Worm (Caenorhabditis elegans) whole organism, L1 larva: ENCODE results near the gene srd-38.

Experiments used
- C04F5.9 ChIP-seq: sonication (generic microtip); optimal IDR thresholded peaks from 2 replicates; lab custom pipeline; 2016; ENCODE audit warnings: missing genetic modification characterization, missing compliant biosample characterization
- C16A3.4 ChIP-seq: fragments of 150-350 bp; optimal IDR thresholded peaks from 2 replicates; lab custom pipeline; 2014; ENCODE audit warnings: missing biosample characterization, missing genetic modification characterization
- F16B12.6 ChIP-seq: fragments of 150-350 bp; optimal IDR thresholded peaks from 2 replicates; lab custom pipeline; 2014; ENCODE audit warnings: missing biosample characterization, missing genetic modification characterization
- aly-2 ChIP-seq: fragments of 150-350 bp; optimal IDR thresholded peaks from 2 replicates; lab custom pipeline; 2014; ENCODE audit warnings: missing biosample characterization, missing genetic modification characterization
- blmp-1 ChIP-seq: fragments of 150-350 bp; optimal IDR thresholded peaks from 2 replicates; lab custom pipeline; 2014; ENCODE audit warnings: missing biosample characterization, missing genetic modification characterization
- ceh-82 ChIP-seq, 3 experiments: fragments of 150-350 bp in 1 of 3; sonication (generic microtip) in 2 of 3; optimal IDR thresholded peaks; 2 replicates each; lab custom pipeline; 2014 to 2017; ENCODE audit warnings: missing biosample characterization in 3 of 3, missing genetic modification characterization in 3 of 3
- ceh-90 ChIP-seq: sonication (generic microtip); optimal IDR thresholded peaks from 2 replicates; lab custom pipeline; 2016; ENCODE audit warnings: missing genetic modification characterization, missing compliant biosample characterization
- dsc-1 ChIP-seq: sonication (generic microtip); optimal IDR thresholded peaks from 2 replicates; lab custom pipeline; 2016; ENCODE audit warnings: mild to moderate bottlenecking, missing genetic modification characterization, missing compliant biosample characterization
- efl-1 ChIP-seq, 4 experiments: fragments of 150-350 bp; optimal IDR thresholded peaks in 3 of 4; peaks in 1 of 4; 1 replicate in 1 of 4; 2 replicates in 3 of 4; lab custom pipeline; 2014; ENCODE audit warnings: missing biosample characterization in 2 of 4, missing genetic modification characterization in 2 of 4, missing genetic modification reagents in 2 of 4
- efl-3 ChIP-seq: fragments of 200-800 bp; sonication (Bioruptor generic); optimal IDR thresholded peaks from 2 replicates; lab custom pipeline; 2018; ENCODE audit warnings: mild to moderate bottlenecking, missing genetic modification characterization, missing compliant biosample characterization
- egl-27 ChIP-seq, 2 experiments: fragments of 150-350 bp in 1 of 2; sonication (generic microtip); optimal IDR thresholded peaks; 3 replicates each; lab custom pipeline; 2017 to 2018; ENCODE audit warnings: missing biosample characterization in 2 of 2, missing genetic modification characterization in 2 of 2, missing genetic modification reagents in 2 of 2
- elt-2 ChIP-seq: sonication (generic microtip); optimal IDR thresholded peaks from 2 replicates; lab custom pipeline; 2016; ENCODE audit warnings: missing genetic modification characterization, mild to moderate bottlenecking, inconsistent platforms, missing compliant biosample characterization, missing genetic modification reagents
- elt-3 ChIP-seq, 6 experiments: fragments of 150-350 bp in 1 of 6; sonication (generic microtip); optimal IDR thresholded peaks; 2 replicates each; lab custom pipeline; 2017 to 2018; ENCODE audit warnings: missing biosample characterization in 6 of 6, missing genetic modification characterization in 6 of 6, inconsistent platforms in 1 of 6
- fkh-4 ChIP-seq: sonication (generic microtip); optimal IDR thresholded peaks from 2 replicates; lab custom pipeline; 2016; ENCODE audit warnings: missing compliant biosample characterization, missing genetic modification characterization, borderline replicate concordance
- fkh-8 ChIP-seq: sonication (generic microtip); optimal IDR thresholded peaks from 2 replicates; lab custom pipeline; 2016; ENCODE audit warnings: mild to moderate bottlenecking, missing genetic modification characterization, missing compliant biosample characterization
- fos-1 ChIP-seq: fragments of 150-350 bp; optimal IDR thresholded peaks from 2 replicates; lab custom pipeline; 2014; ENCODE audit warnings: missing biosample characterization, missing genetic modification characterization
- grh-1 ChIP-seq: fragments of 200-800 bp; sonication (Bioruptor generic); IDR thresholded peaks from 2 replicates; pipeline ENCODE4 v1.3.6; 2022; ENCODE audit warnings: missing genetic modification reagents, missing genetic modification characterization, missing compliant biosample characterization
- hlh-17 ChIP-seq: fragments of 200-800 bp; sonication (Bioruptor generic); optimal IDR thresholded peaks from 2 replicates; lab custom pipeline; 2018; ENCODE audit warnings: missing genetic modification characterization, mild to moderate bottlenecking, missing compliant biosample characterization, moderate library complexity, borderline replicate concordance
- hlh-4 ChIP-seq: sonication (generic microtip); optimal IDR thresholded peaks from 2 replicates; lab custom pipeline; 2016; ENCODE audit warnings: mild to moderate bottlenecking, missing genetic modification characterization, missing compliant biosample characterization
- irx-1 ChIP-seq: sonication (generic microtip); optimal IDR thresholded peaks from 2 replicates; lab custom pipeline; 2016; ENCODE audit warnings: missing genetic modification characterization, missing compliant biosample characterization
- isw-1 ChIP-seq: fragments of 200-800 bp; sonication (Bioruptor generic); IDR thresholded peaks from 2 replicates; pipeline ENCODE4 v1.3.6; 2022; ENCODE audit warnings: missing genetic modification characterization, missing compliant biosample characterization
- lin-13 ChIP-seq: fragments of 150-350 bp; optimal IDR thresholded peaks from 2 replicates; lab custom pipeline; 2014; ENCODE audit warnings: missing biosample characterization, missing genetic modification reagents, missing genetic modification characterization
- lin-14 ChIP-seq: fragments of 200-800 bp; sonication (Bioruptor generic); optimal IDR thresholded peaks from 2 replicates; lab custom pipeline; 2018; ENCODE audit warnings: mild to moderate bottlenecking, missing genetic modification characterization, moderate library complexity, missing compliant biosample characterization
- lin-35 ChIP-seq, 2 experiments: fragments of 150-350 bp; optimal IDR thresholded peaks; 2 replicates each; lab custom pipeline; 2014; ENCODE audit warnings: missing biosample characterization in 2 of 2, missing genetic modification characterization in 2 of 2, missing genetic modification reagents in 2 of 2
- lir-3 ChIP-seq: sonication (generic microtip); optimal IDR thresholded peaks from 2 replicates; lab custom pipeline; 2016; ENCODE audit warnings: mild to moderate bottlenecking, missing genetic modification characterization, moderate library complexity, missing compliant biosample characterization; ENCODE audit not compliant: poor library complexity
- lsy-2 ChIP-seq, 2 experiments: fragments of 150-350 bp; optimal IDR thresholded peaks; 2 replicates each; lab custom pipeline; 2014; ENCODE audit warnings: missing biosample characterization in 2 of 2, missing genetic modification characterization in 2 of 2
- mdl-1 ChIP-seq, 2 experiments: fragments of 150-350 bp; optimal IDR thresholded peaks; 2 replicates each; lab custom pipeline; 2014 to 2017; ENCODE audit warnings: missing biosample characterization in 2 of 2, missing genetic modification characterization in 2 of 2, inconsistent platforms in 1 of 2
- mep-1 ChIP-seq: fragments of 150-350 bp; optimal IDR thresholded peaks from 2 replicates; lab custom pipeline; 2014; ENCODE audit warnings: missing biosample characterization, missing genetic modification characterization
- nhr-11 ChIP-seq: fragments of 150-350 bp; optimal IDR thresholded peaks from 2 replicates; lab custom pipeline; 2014; ENCODE audit warnings: missing biosample characterization, missing genetic modification characterization
- nhr-12 ChIP-seq: sonication (generic microtip); optimal IDR thresholded peaks from 2 replicates; lab custom pipeline; 2017; ENCODE audit warnings: missing biosample characterization, missing genetic modification characterization
- nhr-19 ChIP-seq: fragments of 200-800 bp; sonication (Bioruptor generic); conservative IDR thresholded peaks from 2 replicates; pipeline ENCODE4 v1.3.6; 2022; ENCODE audit warnings: missing genetic modification characterization, missing compliant biosample characterization
- nhr-20 ChIP-seq: sonication (generic microtip); optimal IDR thresholded peaks from 2 replicates; lab custom pipeline; 2016; ENCODE audit warnings: mild to moderate bottlenecking, missing genetic modification characterization, missing compliant biosample characterization
- nhr-28 ChIP-seq: fragments of 150-350 bp; optimal IDR thresholded peaks from 2 replicates; lab custom pipeline; 2014; ENCODE audit warnings: missing biosample characterization, missing genetic modification characterization
- nhr-47 ChIP-seq: sonication (generic microtip); optimal IDR thresholded peaks from 2 replicates; lab custom pipeline; 2016; ENCODE audit warnings: mild to moderate bottlenecking, missing genetic modification characterization, moderate library complexity, missing compliant biosample characterization
- nhr-71 ChIP-seq: sonication (generic microtip); optimal IDR thresholded peaks from 2 replicates; lab custom pipeline; 2016; ENCODE audit warnings: mild to moderate bottlenecking, missing genetic modification characterization, moderate library complexity, missing compliant biosample characterization
- nhr-76 ChIP-seq: sonication (generic microtip); optimal IDR thresholded peaks from 2 replicates; lab custom pipeline; 2017; ENCODE audit warnings: missing biosample characterization, missing genetic modification characterization
- nhr-90 ChIP-seq: sonication (generic microtip); optimal IDR thresholded peaks from 2 replicates; lab custom pipeline; 2016; ENCODE audit warnings: mild to moderate bottlenecking, missing genetic modification characterization, missing compliant biosample characterization; ENCODE audit not compliant: poor library complexity
- snpc-4 ChIP-seq: fragments of 150-350 bp; optimal IDR thresholded peaks from 2 replicates; lab custom pipeline; 2014; ENCODE audit warnings: missing biosample characterization, missing genetic modification characterization
- snu-23 ChIP-seq: sonication (generic microtip); optimal IDR thresholded peaks from 2 replicates; lab custom pipeline; 2016; ENCODE audit warnings: missing genetic modification characterization, missing compliant biosample characterization
- sptf-1 ChIP-seq: fragments of 150-350 bp; optimal IDR thresholded peaks from 2 replicates; lab custom pipeline; 2014; ENCODE audit warnings: missing biosample characterization, missing genetic modification characterization
- sup-37 ChIP-seq: fragments of 200-800 bp; sonication (Bioruptor generic); optimal IDR thresholded peaks from 2 replicates; lab custom pipeline; 2018; ENCODE audit warnings: mild to moderate bottlenecking, missing genetic modification characterization, missing compliant biosample characterization
- swsn-7 ChIP-seq: sonication (generic microtip); optimal IDR thresholded peaks from 2 replicates; lab custom pipeline; 2016; ENCODE audit warnings: missing genetic modification characterization, missing compliant biosample characterization
- tbx-2 ChIP-seq: sonication (generic microtip); optimal IDR thresholded peaks from 2 replicates; lab custom pipeline; 2016; ENCODE audit warnings: missing genetic modification characterization, missing compliant biosample characterization
- tlp-1 ChIP-seq: fragments of 150-350 bp; optimal IDR thresholded peaks from 2 replicates; lab custom pipeline; 2014; ENCODE audit warnings: missing biosample characterization, missing genetic modification characterization
- unc-130 ChIP-seq: fragments of 150-350 bp; optimal IDR thresholded peaks from 2 replicates; lab custom pipeline; 2017; ENCODE audit warnings: missing biosample characterization, missing genetic modification characterization, inconsistent platforms
- unc-62 ChIP-seq: fragments of 150-350 bp; optimal IDR thresholded peaks from 2 replicates; lab custom pipeline; 2014; ENCODE audit warnings: missing biosample characterization, missing genetic modification reagents, missing genetic modification characterization
- unc-86 ChIP-seq: sonication (generic microtip); optimal IDR thresholded peaks from 2 replicates; lab custom pipeline; 2016; ENCODE audit warnings: missing genetic modification characterization, missing compliant biosample characterization
- unc-98 ChIP-seq: fragments of 200-800 bp; sonication (Bioruptor generic); IDR thresholded peaks from 2 replicates; pipeline ENCODE4 v1.3.6; 2022; ENCODE audit warnings: missing genetic modification characterization, missing compliant biosample characterization
- vab-15 ChIP-seq: sonication (generic microtip); optimal IDR thresholded peaks from 2 replicates; lab custom pipeline; 2017; ENCODE audit warnings: missing genotype, mild to moderate bottlenecking, missing genetic modification characterization, missing compliant biosample characterization
- xbp-1 ChIP-seq: sonication (generic microtip); optimal IDR thresholded peaks from 2 replicates; lab custom pipeline; 2016; ENCODE audit warnings: missing genetic modification characterization, missing compliant biosample characterization
- zag-1 ChIP-seq: fragments of 150-350 bp; optimal IDR thresholded peaks from 2 replicates; lab custom pipeline; 2014; ENCODE audit warnings: missing biosample characterization, missing genetic modification characterization
- zip-4 ChIP-seq: fragments of 200-800 bp; sonication (Bioruptor generic); optimal IDR thresholded peaks from 2 replicates; lab custom pipeline; 2018; ENCODE audit warnings: mild to moderate bottlenecking, missing genetic modification characterization, moderate library complexity, missing compliant biosample characterization
- ztf-4 ChIP-seq: fragments of 150-350 bp; optimal IDR thresholded peaks from 2 replicates; lab custom pipeline; 2014; ENCODE audit warnings: missing biosample characterization, missing genetic modification characterization

Gene srd-38

ce11 chrX:13340970-13341369 lies 49.4 kb downstream of the srd-38 start (continued):
- no peak for TF ChIP-seq fkh-4
- TF ChIP-seq ceh-82 (tag; optimal IDR thresholded peaks at IDR 0.05; lab: Kevin White, UChicago): no peak
- TF ChIP-seq irx-1 (tag; lab: Kevin White, UChicago): no peak
- TF ChIP-seq zip-4: no peak
- no peak for TF ChIP-seq lin-13
- TF ChIP-seq grh-1 (GFP tag; lab: Robert Waterston, UW): no peak
- TF ChIP-seq fos-1: no peak
- peak; percentile 19 for TF ChIP-seq unc-130 (tag; lab: Kevin White, UChicago)
- TF ChIP-seq elt-3 (tag; optimal IDR thresholded peaks at IDR 0.05; lab: Kevin White, UChicago): no peak
- peak; percentile 86 for TF ChIP-seq nhr-71
- TF ChIP-seq mep-1 (tag; lab: Kevin White, UChicago): no peak
- no peak for TF ChIP-seq zag-1
- no peak for TF ChIP-seq sptf-1 (tag; lab: Kevin White, UChicago)
- no peak for TF ChIP-seq ztf-4 (tag; lab: Kevin White, UChicago)
- no peak for TF ChIP-seq xbp-1 (tag; lab: Kevin White, UChicago)
- TF ChIP-seq tbx-2: no peak
- no peak for TF ChIP-seq nhr-90
- no peak for TF ChIP-seq tlp-1 (tag; lab: Kevin White, UChicago)
- TF ChIP-seq C04F5.9 (tag; lab: Kevin White, UChicago): no peak
- no peak for TF ChIP-seq unc-86
- TF ChIP-seq hlh-4: no peak
- TF ChIP-seq mdl-1 (tag; optimal IDR thresholded peaks at IDR 0.05; lab: Kevin White, UChicago): peak in 1 of 2 experiments; percentile 25
- TF ChIP-seq fkh-8 (tag; lab: Kevin White, UChicago): no peak
- TF ChIP-seq snpc-4 (tag; lab: Kevin White, UChicago): no peak
- TF ChIP-seq vab-15: no peak
- TF ChIP-seq nhr-28 (tag; lab: Kevin White, UChicago): no peak
- no peak for TF ChIP-seq egl-27 (tag; optimal IDR thresholded peaks at IDR 0.05; lab: Kevin White, UChicago)
- TF ChIP-seq F16B12.6: no peak
- no peak for TF ChIP-seq sup-37
- no peak for TF ChIP-seq hlh-17
- no peak for TF ChIP-seq unc-98 (GFP tag; lab: Robert Waterston, UW)
- no peak for TF ChIP-seq ceh-90 (tag; lab: Kevin White, UChicago)
- TF ChIP-seq dsc-1 (tag; lab: Kevin White, UChicago): no peak
- peak; percentile 49 for TF ChIP-seq nhr-20 (tag; lab: Kevin White, UChicago)
- no peak for TF ChIP-seq nhr-11 (tag; lab: Kevin White, UChicago)
- peak; percentile 10 to 59 for TF ChIP-seq lsy-2 (tag; optimal IDR thresholded peaks at IDR 0.05; lab: Kevin White, UChicago)
- TF ChIP-seq swsn-7: no peak
- no peak for TF ChIP-seq nhr-47 (tag; lab: Kevin White, UChicago)
- peak; percentile 59 for TF ChIP-seq snu-23 (GFP tag; lab: Kevin White, UChicago)
- TF ChIP-seq nhr-19: peak; percentile 68
- TF ChIP-seq lin-14 (GFP tag; lab: Kevin White, UChicago): peak; percentile 81
- TF ChIP-seq aly-2 (tag; lab: Kevin White, UChicago): no peak
- TF ChIP-seq efl-1 (optimal IDR thresholded peaks at IDR 0.05; lab: Kevin White, UChicago): no peak
- no peak for TF ChIP-seq efl-1 (GFP tag; optimal IDR thresholded peaks at IDR 0.05 in 1 of 2; lab: Kevin White, UChicago)
- no peak for TF ChIP-seq elt-2 (tag; lab: Kevin White, UChicago)
- TF ChIP-seq lin-35 (GFP tag; optimal IDR thresholded peaks at IDR 0.05; lab: Kevin White, UChicago): no peak
- no peak for TF ChIP-seq isw-1
- no peak for TF ChIP-seq blmp-1
- no peak for TF ChIP-seq C16A3.4 (tag; lab: Kevin White, UChicago)
- TF ChIP-seq lir-3 (tag; lab: Kevin White, UChicago): no peak
- TF ChIP-seq nhr-76: no peak
- TF ChIP-seq efl-3 (GFP tag; lab: Kevin White, UChicago): no peak
- no peak for TF ChIP-seq nhr-12 (tag; lab: Kevin White, UChicago)
- no peak for TF ChIP-seq unc-62 (GFP tag; lab: Kevin White, UChicago)
